Fruit fly (Drosophila melanogaster) whole organism, prepupa: Measurements from ENCODE around the gene CG13124.

Experiments used
- Blimp-1 ChIP-seq: fragments of 200-800 bp; sonication (Bioruptor generic); optimal IDR thresholded peaks from 3 replicates; lab custom pipeline; 2017; ENCODE audit warnings: missing biosample characterization, missing genetic modification characterization, mild to moderate bottlenecking, moderate library complexity, missing genetic modification reagents
- CG10631 ChIP-seq: fragments of 200-800 bp; sonication (Bioruptor generic); optimal IDR thresholded peaks from 2 replicates; lab custom pipeline; 2016; ENCODE audit warnings: missing biosample characterization, missing genetic modification characterization
- CG10669 ChIP-seq: fragments of 200-800 bp; sonication (Bioruptor generic); optimal IDR thresholded peaks from 3 replicates; lab custom pipeline; 2018; ENCODE audit warnings: missing biosample characterization, mild to moderate bottlenecking, missing genetic modification characterization, moderate library complexity
- CG11762 ChIP-seq: fragments of 200-800 bp; sonication (Bioruptor generic); optimal IDR thresholded peaks from 3 replicates; lab custom pipeline; 2016; ENCODE audit warnings: missing biosample characterization, missing genetic modification characterization; ENCODE audit not compliant: insufficient read depth
- CG15336 ChIP-seq: fragments of 200-800 bp; sonication (Bioruptor generic); IDR thresholded peaks from 2 replicates; pipeline ENCODE4 v1.3.6; 2022; ENCODE audit warnings: missing biosample characterization, missing genetic modification characterization
- CG1621 ChIP-seq: fragments of 200-800 bp; sonication (Bioruptor generic); optimal IDR thresholded peaks from 3 replicates; lab custom pipeline; 2018; ENCODE audit warnings: missing biosample characterization, mild to moderate bottlenecking, missing genetic modification characterization
- CG16779 ChIP-seq: fragments of 200-800 bp; sonication (Bioruptor generic); optimal IDR thresholded peaks from 3 replicates; lab custom pipeline; 2017; ENCODE audit warnings: missing biosample characterization, mild to moderate bottlenecking, missing genetic modification characterization
- CG31627 ChIP-seq: fragments of 200-800 bp; sonication (Bioruptor generic); optimal IDR thresholded peaks from 3 replicates; lab custom pipeline; 2016; ENCODE audit warnings: missing biosample characterization, missing genetic modification characterization
- CG32006 ChIP-seq: fragments of 200-800 bp; sonication (Bioruptor generic); optimal IDR thresholded peaks from 3 replicates; lab custom pipeline; 2017; ENCODE audit warnings: missing biosample characterization, mild to moderate bottlenecking, missing genetic modification characterization
- CG6163 ChIP-seq: fragments of 200-800 bp; sonication (Bioruptor generic); IDR thresholded peaks from 3 replicates; pipeline ENCODE4 v1.3.6; 2022; ENCODE audit warnings: missing biosample characterization, missing genetic modification characterization
- CG6792 ChIP-seq: fragments of 200-800 bp; sonication (Bioruptor generic); optimal IDR thresholded peaks from 3 replicates; lab custom pipeline; 2016; ENCODE audit warnings: missing biosample characterization, missing genetic modification characterization
- CG6808 ChIP-seq: fragments of 200-800 bp; sonication (Bioruptor generic); optimal IDR thresholded peaks from 3 replicates; lab custom pipeline; 2017; ENCODE audit warnings: missing biosample characterization, missing genetic modification characterization, mild to moderate bottlenecking, moderate library complexity, missing genetic modification reagents
- CG6854 ChIP-seq: fragments of 200-800 bp; sonication (Bioruptor generic); optimal IDR thresholded peaks from 2 replicates; lab custom pipeline; 2017; ENCODE audit warnings: missing biosample characterization, mild to moderate bottlenecking, missing genetic modification characterization
- CG8319 ChIP-seq: fragments of 200-800 bp; sonication (Bioruptor generic); optimal IDR thresholded peaks from 3 replicates; lab custom pipeline; 2016; ENCODE audit warnings: missing biosample characterization, missing genetic modification characterization
- Eip75B ChIP-seq: fragments of 200-800 bp; sonication (Bioruptor generic); optimal IDR thresholded peaks from 3 replicates; lab custom pipeline; 2016; ENCODE audit warnings: missing biosample characterization, missing genetic modification characterization
- Eip78C ChIP-seq: fragments of 200-800 bp; sonication (Bioruptor generic); peaks from one replicate; lab custom pipeline; 2016; ENCODE audit warnings: missing biosample characterization, missing genetic modification characterization
- Eip93F ChIP-seq: fragments of 200-800 bp; sonication (Bioruptor generic); optimal IDR thresholded peaks from 2 replicates; lab custom pipeline; 2016; ENCODE audit warnings: missing biosample characterization, mild to moderate bottlenecking, missing genetic modification characterization
- Ets21C ChIP-seq: fragments of 200-800 bp; sonication (Bioruptor generic); optimal IDR thresholded peaks from 3 replicates; lab custom pipeline; 2016; ENCODE audit warnings: missing biosample characterization, missing genetic modification characterization
- Ets96B ChIP-seq: fragments of 200-800 bp; optimal IDR thresholded peaks from 2 replicates; lab custom pipeline; 2019; ENCODE audit warnings: missing biosample characterization, mild to moderate bottlenecking, missing genetic modification characterization, moderate library complexity
- Hr38 ChIP-seq: sonication (Bioruptor generic); optimal IDR thresholded peaks from 2 replicates; lab custom pipeline; 2016; ENCODE audit warnings: missing biosample characterization, missing genetic modification characterization
- Hr39 ChIP-seq: fragments of 200-800 bp; sonication (Bioruptor generic); optimal IDR thresholded peaks from 2 replicates; lab custom pipeline; 2016; ENCODE audit warnings: missing biosample characterization, missing genetic modification characterization
- Hr4 ChIP-seq: fragments of 200-800 bp; sonication (Bioruptor generic); optimal IDR thresholded peaks from 3 replicates; lab custom pipeline; 2016; ENCODE audit warnings: missing biosample characterization, missing genetic modification characterization
- Lpt ChIP-seq: fragments of 200-800 bp; sonication (Bioruptor generic); optimal IDR thresholded peaks from 3 replicates; lab custom pipeline; 2016; ENCODE audit warnings: missing biosample characterization, missing genetic modification characterization
- OdsH ChIP-seq: fragments of 200-800 bp; sonication (Bioruptor generic); optimal IDR thresholded peaks from 3 replicates; lab custom pipeline; 2016; ENCODE audit warnings: missing biosample characterization, missing genetic modification characterization
- Smox ChIP-seq: fragments of 200-800 bp; sonication (Bioruptor generic); optimal IDR thresholded peaks from 3 replicates; lab custom pipeline; 2016; ENCODE audit warnings: missing biosample characterization, missing genetic modification characterization
- Sox14 ChIP-seq: fragments of 200-800 bp; sonication (Bioruptor generic); optimal IDR thresholded peaks from 3 replicates; lab custom pipeline; 2016; ENCODE audit warnings: missing biosample characterization, missing genetic modification characterization
- Sox15 ChIP-seq: fragments of 200-800 bp; sonication (Bioruptor generic); optimal IDR thresholded peaks from 3 replicates; lab custom pipeline; 2016; ENCODE audit warnings: missing biosample characterization, missing genetic modification characterization
- cyc ChIP-seq: fragments of 200-800 bp; sonication (Bioruptor generic); optimal IDR thresholded peaks from 3 replicates; lab custom pipeline; 2016; ENCODE audit warnings: missing biosample characterization, missing genetic modification characterization
- dsx ChIP-seq: fragments of 200-800 bp; optimal IDR thresholded peaks from 3 replicates; lab custom pipeline; 2019; ENCODE audit warnings: missing biosample characterization, mild to moderate bottlenecking, missing genetic modification characterization, moderate library complexity; ENCODE audit not compliant: poor library complexity, severe bottlenecking
- eg ChIP-seq: fragments of 200-800 bp; sonication (Bioruptor generic); IDR thresholded peaks from 3 replicates; pipeline ENCODE4 v1.3.6; 2022; ENCODE audit warnings: missing biosample characterization, missing genetic modification characterization
- esn ChIP-seq: fragments of 200-800 bp; sonication (Bioruptor generic); optimal IDR thresholded peaks from 2 replicates; lab custom pipeline; 2016; ENCODE audit warnings: missing biosample characterization, mild to moderate bottlenecking, missing genetic modification characterization, moderate library complexity
- fd85E ChIP-seq: fragments of 200-800 bp; sonication (Bioruptor generic); optimal IDR thresholded peaks from 3 replicates; lab custom pipeline; 2016; ENCODE audit warnings: missing biosample characterization, missing genetic modification characterization
- fkh ChIP-seq: fragments of 200-800 bp; sonication (Bioruptor generic); optimal IDR thresholded peaks from 3 replicates; lab custom pipeline; 2017; ENCODE audit warnings: missing biosample characterization, mild to moderate bottlenecking, missing genetic modification characterization, moderate library complexity
- lz ChIP-seq: fragments of 200-800 bp; sonication (Bioruptor generic); optimal IDR thresholded peaks from 3 replicates; lab custom pipeline; 2016; ENCODE audit warnings: missing biosample characterization, missing genetic modification characterization
- net ChIP-seq: fragments of 200-800 bp; sonication (Bioruptor generic); optimal IDR thresholded peaks from 3 replicates; lab custom pipeline; 2016; ENCODE audit warnings: missing biosample characterization, missing genetic modification characterization
- pdm3 ChIP-seq: fragments of 200-800 bp; sonication (Bioruptor generic); optimal IDR thresholded peaks from 3 replicates; lab custom pipeline; 2016; ENCODE audit warnings: missing biosample characterization, missing genetic modification characterization
- salr ChIP-seq, 2 experiments: fragments of 200-800 bp; sonication (Bioruptor generic); optimal IDR thresholded peaks; 3 replicates each; lab custom pipeline; 2016 to 2018; ENCODE audit warnings: missing biosample characterization in 2 of 2, missing genetic modification characterization in 2 of 2, mild to moderate bottlenecking in 1 of 2
- spab ChIP-seq: fragments of 200-800 bp; sonication (Bioruptor generic); optimal IDR thresholded peaks from 2 replicates; lab custom pipeline; 2017; ENCODE audit warnings: missing biosample characterization, mild to moderate bottlenecking, missing genetic modification characterization, missing genetic modification reagents
- ss ChIP-seq, 2 experiments: fragments of 200-800 bp; sonication (Bioruptor generic); optimal IDR thresholded peaks; 2 replicates in 1 of 2; 3 replicates in 1 of 2; lab custom pipeline; 2017 to 2018; ENCODE audit warnings: mild to moderate bottlenecking in 2 of 2, missing biosample characterization in 2 of 2, missing genetic modification characterization in 2 of 2, moderate library complexity in 1 of 2
- svp ChIP-seq: fragments of 200-800 bp; sonication (Bioruptor generic); peaks from one replicate; lab custom pipeline; 2016; ENCODE audit warnings: missing biosample characterization, missing genetic modification characterization
- topi ChIP-seq: fragments of 200-800 bp; sonication (Bioruptor generic); optimal IDR thresholded peaks from 3 replicates; lab custom pipeline; 2016; ENCODE audit warnings: missing biosample characterization, missing genetic modification characterization
- vri ChIP-seq: fragments of 200-800 bp; sonication (Bioruptor generic); optimal IDR thresholded peaks from 3 replicates; lab custom pipeline; 2016; ENCODE audit warnings: missing biosample characterization, mild to moderate bottlenecking, missing genetic modification characterization

Gene CG13124

dm6 chr2L:9949178-9950062, 41.0 kb upstream of the CG13124 start (continued):
- TF ChIP-seq Hr39 (GFP tag; lab: Kevin White, UChicago) (no peak), vri (GFP tag; lab: Kevin White, UChicago) (peak; percentile 79), Ets21C (GFP tag; lab: Kevin White, UChicago) (no peak), eg (peak; percentile 31; the same call in 1 of the 3 replicates), CG6792 (no peak), topi (GFP tag; lab: Kevin White, UChicago) (no peak), CG10669 (GFP tag; lab: Kevin White, UChicago) (no peak), Ets96B (tag; lab: Kevin White, UChicago) (no peak), Sox14 (GFP tag; lab: Kevin White, UChicago) (peak; percentile 3), dsx (GFP tag; lab: Kevin White, UChicago) (no peak), Hr4 (GFP tag; lab: Kevin White, UChicago) (no peak), Eip93F (GFP tag; lab: Kevin White, UChicago) (no peak), net (peak; percentile 29), CG6854 (GFP tag; lab: Kevin White, UChicago) (peak; percentile 10), CG16779 (tag; lab: Kevin White, UChicago) (peak; percentile 60), Lpt (GFP tag; lab: Kevin White, UChicago) (no peak), Hr38 (GFP tag; lab: Kevin White, UChicago) (no peak), CG6163 (no peak), salr (GFP tag; optimal IDR thresholded peaks at IDR 0.05; lab: Kevin White, UChicago) (no peak), Smox (GFP tag; lab: Kevin White, UChicago) (no peak), CG10631 (GFP tag; lab: Kevin White, UChicago) (no peak), CG32006 (GFP tag; lab: Kevin White, UChicago) (no peak), fd85E (no peak), Eip75B (no peak), Blimp-1 (no peak), lz (no peak)

dm6 chr2L:9948520-9948858, 40.1 kb upstream of the CG13124 start:
- TF ChIP-seq svp (GFP tag; lab: Kevin White, UChicago) = peak; percentile 89
- no peak for TF ChIP-seq CG31627 (GFP tag; lab: Kevin White, UChicago)
- peak; percentile 0 for TF ChIP-seq CG6808 (GFP tag; lab: Kevin White, UChicago)
- TF ChIP-seq, all 60 proteins: peak for 2

- TF ChIP-seq esn (GFP tag; lab: Kevin White, UChicago) = peak; percentile 50
- TF ChIP-seq fkh = no peak
- TF ChIP-seq Smox (GFP tag; lab: Kevin White, UChicago) = peak; percentile 22
- peak; percentile 5 for TF ChIP-seq Hr4 (GFP tag; lab: Kevin White, UChicago)
- TF ChIP-seq CG11762 (GFP tag; lab: Kevin White, UChicago) = no peak
- no peak for TF ChIP-seq spab
- 0 out of 3 replicates have a peak, but pooled peaks have one; percentile 49 for TF ChIP-seq CG6163
- TF ChIP-seq OdsH (GFP tag; lab: Kevin White, UChicago) = peak; percentile 10
- peak; percentile 99 for TF ChIP-seq vri (GFP tag; lab: Kevin White, UChicago)
- peak; percentile 23; the same call in 1 of the 3 replicates for TF ChIP-seq eg
- TF ChIP-seq CG1621 (tag; lab: Kevin White, UChicago) = peak; percentile 13
- TF ChIP-seq cyc (GFP tag; lab: Kevin White, UChicago) = no peak
- TF ChIP-seq CG32006 (GFP tag; lab: Kevin White, UChicago) = peak; percentile 46
- peak; percentile 34 for TF ChIP-seq Sox14 (GFP tag; lab: Kevin White, UChicago)
- TF ChIP-seq CG15336 (GFP tag; lab: Robert Waterston, UW) = no peak
- no peak for TF ChIP-seq svp (GFP tag; lab: Kevin White, UChicago)
- TF ChIP-seq topi (GFP tag; lab: Kevin White, UChicago) = peak; percentile 22
- TF ChIP-seq ss (GFP tag; optimal IDR thresholded peaks at IDR 0.05; lab: Kevin White, UChicago) = peak; percentile 0 to 14
- TF ChIP-seq Sox15 = no peak
- peak; percentile 85 for TF ChIP-seq Eip78C (GFP tag; lab: Kevin White, UChicago)
- peak; percentile 4 for TF ChIP-seq CG31627 (GFP tag; lab: Kevin White, UChicago)
- TF ChIP-seq salr (GFP tag; optimal IDR thresholded peaks at IDR 0.05; lab: Kevin White, UChicago) = peak in 1 of 2 experiments; percentile 12
- peak; percentile 87 for TF ChIP-seq Eip93F (GFP tag; lab: Kevin White, UChicago)
- TF ChIP-seq Hr39 (GFP tag; lab: Kevin White, UChicago) = peak; percentile 6
- peak; percentile 29 for TF ChIP-seq pdm3 (GFP tag; lab: Kevin White, UChicago)
- TF ChIP-seq CG8319 (GFP tag; lab: Kevin White, UChicago) = no peak
Observed at dm6 chr2L:9947738-9948519, 39.5 kb upstream of the CG13124 start.
